Worm (Caenorhabditis elegans) whole organism, young adult: ENCODE data around the gene gtl-2.

ENCODE experiments used
- B0261.1 ChIP-seq: sonication (generic microtip); optimal IDR thresholded peaks from 2 replicates; lab custom pipeline; 2016; ENCODE audit warnings: mild to moderate bottlenecking, missing genetic modification characterization, moderate library complexity, missing compliant biosample characterization
- B0336.3 ChIP-seq: fragments of 200-800 bp; sonication (Bioruptor generic); IDR thresholded peaks from 2 replicates; pipeline ENCODE4 v1.3.6; 2022; ENCODE audit warnings: missing genetic modification characterization, missing compliant biosample characterization
- C06A6.2 ChIP-seq: fragments of 200-800 bp; sonication (Bioruptor generic); conservative IDR thresholded peaks from 2 replicates; pipeline ENCODE4 v1.3.6; 2022; ENCODE audit warnings: missing genetic modification characterization, missing compliant biosample characterization
- C17E4.6 ChIP-seq: fragments of 200-800 bp; sonication (Bioruptor generic); IDR thresholded peaks from 2 replicates; pipeline ENCODE4 v1.3.6; 2022; ENCODE audit warnings: missing genetic modification reagents, missing genetic modification characterization, missing compliant biosample characterization
- F33H1.4 ChIP-seq: fragments of 200-800 bp; sonication (Bioruptor generic); IDR thresholded peaks from 2 replicates; pipeline ENCODE4 v1.3.6; 2022; ENCODE audit warnings: missing genetic modification reagents, missing genetic modification characterization, missing compliant biosample characterization
- T07F8.4 ChIP-seq: sonication (generic microtip); optimal IDR thresholded peaks from 2 replicates; lab custom pipeline; 2016; ENCODE audit warnings: mild to moderate bottlenecking, missing genetic modification characterization, moderate library complexity, missing compliant biosample characterization
- T26A5.8 ChIP-seq: sonication (generic microtip); optimal IDR thresholded peaks from 2 replicates; lab custom pipeline; 2016; ENCODE audit warnings: missing genetic modification characterization, missing compliant biosample characterization
- Y56A3A.18 ChIP-seq: fragments of 200-800 bp; sonication (Bioruptor generic); IDR thresholded peaks from 2 replicates; pipeline ENCODE4 v1.3.6; 2022; ENCODE audit warnings: missing genetic modification reagents, missing genetic modification characterization, missing compliant biosample characterization
- Y79H2A.3 ChIP-seq: fragments of 200-800 bp; sonication (Bioruptor generic); conservative IDR thresholded peaks from 2 replicates; pipeline ENCODE4 v1.3.6; 2022; ENCODE audit warnings: missing genetic modification reagents, missing genetic modification characterization, missing compliant biosample characterization
- attf-3 ChIP-seq: fragments of 200-800 bp; sonication (Bioruptor generic); conservative IDR thresholded peaks from 2 replicates; pipeline ENCODE4 v1.3.6; 2022; ENCODE audit warnings: missing genetic modification reagents, missing genetic modification characterization, missing compliant biosample characterization
- bed-2 ChIP-seq: fragments of 200-800 bp; sonication (Bioruptor generic); IDR thresholded peaks from 2 replicates; pipeline ENCODE4 v1.3.6; 2022; ENCODE audit warnings: missing genetic modification reagents, missing genetic modification characterization, missing compliant biosample characterization
- cebp-1 ChIP-seq, 2 experiments: fragments of 200-800 bp in 1 of 2; sonication (Bioruptor generic) in 1 of 2; sonication (generic microtip) in 1 of 2; IDR thresholded peaks in 1 of 2; optimal IDR thresholded peaks in 1 of 2; 2 replicates each; pipeline versions ENCODE4 v1.3.6 to Lab custom; 2017 to 2022; ENCODE audit warnings: missing compliant biosample characterization in 2 of 2, missing genetic modification characterization in 2 of 2, mild to moderate bottlenecking in 1 of 2, missing genetic modification reagents in 1 of 2, moderate library complexity in 1 of 2
- cebp-2 ChIP-seq: fragments of 200-800 bp; sonication (Bioruptor generic); IDR thresholded peaks from 2 replicates; pipeline ENCODE4 v1.3.6; 2022; ENCODE audit warnings: missing genetic modification characterization, missing compliant biosample characterization
- ceh-40 ChIP-seq: fragments of 200-800 bp; sonication (Bioruptor generic); IDR thresholded peaks from 2 replicates; pipeline ENCODE4 v1.3.6; 2022; ENCODE audit warnings: missing genetic modification characterization, missing compliant biosample characterization
- ceh-58 ChIP-seq: fragments of 200-800 bp; sonication (Bioruptor generic); IDR thresholded peaks from 2 replicates; pipeline ENCODE4 v1.3.6; 2022; ENCODE audit warnings: missing genetic modification characterization, missing compliant biosample characterization
- ceh-79 ChIP-seq: sonication (generic microtip); optimal IDR thresholded peaks from 2 replicates; lab custom pipeline; 2017; ENCODE audit warnings: mild to moderate bottlenecking, missing genetic modification characterization, missing compliant biosample characterization
- ceh-91 ChIP-seq: fragments of 200-800 bp; sonication (Bioruptor generic); IDR thresholded peaks from 2 replicates; pipeline ENCODE4 v1.3.6; 2022; ENCODE audit warnings: missing genetic modification reagents, missing genetic modification characterization, missing compliant biosample characterization
- chd-7 ChIP-seq: sonication (generic microtip); optimal IDR thresholded peaks from 2 replicates; lab custom pipeline; 2016; ENCODE audit warnings: mild to moderate bottlenecking, missing genetic modification characterization, moderate library complexity, missing compliant biosample characterization
- dox-1 ChIP-seq: fragments of 200-800 bp; sonication (Bioruptor generic); IDR thresholded peaks from 2 replicates; pipeline ENCODE4 v1.3.6; 2022; ENCODE audit warnings: missing genetic modification reagents, missing genetic modification characterization, missing compliant biosample characterization
- egl-18 ChIP-seq: fragments of 200-800 bp; sonication (Bioruptor generic); IDR thresholded peaks from 2 replicates; pipeline ENCODE4 v1.3.6; 2022; ENCODE audit warnings: missing genetic modification reagents, missing genetic modification characterization, missing compliant biosample characterization
- egl-44 ChIP-seq: fragments of 200-800 bp; sonication (Bioruptor generic); IDR thresholded peaks from 2 replicates; pipeline ENCODE4 v1.3.6; 2022; ENCODE audit warnings: missing genetic modification reagents, missing genetic modification characterization, missing compliant biosample characterization
- ets-4 ChIP-seq: fragments of 200-800 bp; sonication (Bioruptor generic); optimal IDR thresholded peaks from 2 replicates; lab custom pipeline; 2018; ENCODE audit warnings: mild to moderate bottlenecking, missing genetic modification characterization, missing compliant biosample characterization
- fkh-3 ChIP-seq: sonication (generic microtip); optimal IDR thresholded peaks from 2 replicates; lab custom pipeline; 2016; ENCODE audit warnings: mild to moderate bottlenecking, missing genetic modification characterization, missing compliant biosample characterization
- gei-17 ChIP-seq: fragments of 200-800 bp; sonication (Bioruptor generic); optimal IDR thresholded peaks from 2 replicates; lab custom pipeline; 2018; ENCODE audit warnings: mild to moderate bottlenecking, missing genetic modification characterization, missing compliant biosample characterization
- hlh-12 ChIP-seq: sonication (generic microtip); optimal IDR thresholded peaks from 2 replicates; lab custom pipeline; 2016; ENCODE audit warnings: missing genetic modification characterization, missing compliant biosample characterization
- hlh-26 ChIP-seq: fragments of 200-800 bp; sonication (Bioruptor generic); conservative IDR thresholded peaks from 2 replicates; pipeline ENCODE4 v1.3.6; 2022; ENCODE audit warnings: missing genetic modification reagents, missing genetic modification characterization, missing compliant biosample characterization
- hmg-1.2 ChIP-seq: fragments of 200-800 bp; sonication (Bioruptor generic); IDR thresholded peaks from 2 replicates; pipeline ENCODE4 v1.3.6; 2022; ENCODE audit warnings: missing genetic modification reagents, missing genetic modification characterization, missing compliant biosample characterization
- hmg-20 ChIP-seq: fragments of 200-800 bp; sonication (Bioruptor generic); IDR thresholded peaks from 2 replicates; pipeline ENCODE4 v1.3.6; 2022; ENCODE audit warnings: missing genetic modification reagents, missing genetic modification characterization, missing compliant biosample characterization
- hsf-1 ChIP-seq: fragments of 200-800 bp; sonication (Bioruptor generic); IDR thresholded peaks from 2 replicates; pipeline ENCODE4 v1.3.6; 2022; ENCODE audit warnings: missing genetic modification reagents, missing genetic modification characterization, missing compliant biosample characterization
- let-526 ChIP-seq: fragments of 200-800 bp; sonication (Bioruptor generic); IDR thresholded peaks from 2 replicates; pipeline ENCODE4 v1.3.6; 2022; ENCODE audit warnings: missing genetic modification reagents, missing genetic modification characterization, missing compliant biosample characterization
- lin-26 ChIP-seq: fragments of 200-800 bp; sonication (Bioruptor generic); IDR thresholded peaks from 2 replicates; pipeline ENCODE4 v1.3.6; 2022; ENCODE audit warnings: missing genetic modification reagents, missing genetic modification characterization, missing compliant biosample characterization
- lir-1 ChIP-seq: fragments of 200-800 bp; sonication (Bioruptor generic); conservative IDR thresholded peaks from 2 replicates; pipeline ENCODE4 v1.3.6; 2022; ENCODE audit warnings: missing genetic modification reagents, missing genetic modification characterization, missing compliant biosample characterization
- lsl-1 ChIP-seq: fragments of 200-800 bp; sonication (Bioruptor generic); optimal IDR thresholded peaks from 2 replicates; lab custom pipeline; 2018; ENCODE audit warnings: mild to moderate bottlenecking, missing genetic modification characterization, moderate library complexity, missing compliant biosample characterization
- lsy-27 ChIP-seq: sonication (generic microtip); optimal IDR thresholded peaks from 2 replicates; lab custom pipeline; 2017; ENCODE audit warnings: missing genetic modification characterization, mild to moderate bottlenecking, missing compliant biosample characterization, antibody characterized with exemption, missing genotype, borderline replicate concordance; ENCODE audit not compliant: insufficient read depth
- madf-8 ChIP-seq: fragments of 200-800 bp; sonication (Bioruptor generic); conservative IDR thresholded peaks from 2 replicates; pipeline ENCODE4 v1.3.6; 2022; ENCODE audit warnings: missing genetic modification reagents, missing genetic modification characterization, missing compliant biosample characterization
- mes-4 ChIP-seq: sonication (generic microtip); optimal IDR thresholded peaks from 2 replicates; lab custom pipeline; 2016; ENCODE audit warnings: missing genotype, missing genetic modification characterization, missing compliant biosample characterization
- nfya-2 ChIP-seq: fragments of 200-800 bp; sonication (Bioruptor generic); IDR thresholded peaks from 2 replicates; pipeline ENCODE4 v1.3.6; 2022; ENCODE audit warnings: missing genetic modification reagents, missing genetic modification characterization, missing compliant biosample characterization
- nfyb-1 ChIP-seq: fragments of 200-800 bp; sonication (Bioruptor generic); IDR thresholded peaks from 2 replicates; pipeline ENCODE4 v1.3.6; 2022; ENCODE audit warnings: missing genetic modification reagents, missing genetic modification characterization, missing compliant biosample characterization
- nhr-120 ChIP-seq: fragments of 200-800 bp; sonication (Bioruptor generic); IDR thresholded peaks from 2 replicates; pipeline ENCODE4 v1.3.6; 2022; ENCODE audit warnings: missing genetic modification characterization, missing compliant biosample characterization
- nhr-90 ChIP-seq: sonication (generic microtip); optimal IDR thresholded peaks from 2 replicates; lab custom pipeline; 2016; ENCODE audit warnings: missing genotype, mild to moderate bottlenecking, missing genetic modification characterization, missing compliant biosample characterization
- pbrm-1 ChIP-seq: fragments of 200-800 bp; sonication (Bioruptor generic); IDR thresholded peaks from 2 replicates; pipeline ENCODE4 v1.3.6; 2022; ENCODE audit warnings: missing genetic modification reagents, missing genetic modification characterization, missing compliant biosample characterization
- repo-1 ChIP-seq: sonication (generic microtip); optimal IDR thresholded peaks from 2 replicates; lab custom pipeline; 2017; ENCODE audit warnings: mild to moderate bottlenecking, missing genetic modification characterization, missing compliant biosample characterization
- snpc-3.4 ChIP-seq: sonication (generic microtip); optimal IDR thresholded peaks from 2 replicates; lab custom pipeline; 2017; ENCODE audit warnings: missing genetic modification characterization, mild to moderate bottlenecking, missing compliant biosample characterization, antibody characterized with exemption, moderate library complexity, missing genotype, missing genetic modification reagents
- ztf-25 ChIP-seq: fragments of 200-800 bp; sonication (Bioruptor generic); IDR thresholded peaks from 2 replicates; pipeline ENCODE4 v1.3.6; 2022; ENCODE audit warnings: missing genetic modification reagents, missing genetic modification characterization, missing compliant biosample characterization

gtl-2 gene

DNA sequence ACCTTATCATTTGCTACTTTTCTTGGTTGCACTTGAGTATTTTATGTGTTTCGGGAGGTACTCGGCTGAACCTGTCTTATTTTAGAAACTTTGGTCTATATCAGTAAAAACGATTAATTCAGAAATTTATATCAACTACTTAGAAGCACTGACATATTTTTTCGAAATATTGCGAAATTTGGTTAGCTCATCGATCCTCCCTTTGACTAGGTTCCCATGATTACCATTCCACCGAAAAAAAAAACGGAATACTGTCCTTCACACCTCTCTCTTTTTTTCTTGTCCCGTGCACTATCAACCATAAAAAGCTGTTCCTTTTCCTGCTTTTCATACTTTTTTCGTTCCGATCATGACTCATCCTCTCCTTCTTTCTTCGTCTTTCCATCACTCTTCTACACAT lies 12.0 kb downstream of the gtl-2 start:
- no peak for TF ChIP-seq lin-26 (GFP tag; lab: Robert Waterston, UW)
- no peak for TF ChIP-seq F33H1.4 (GFP tag; lab: Robert Waterston, UW)
- peak; percentile 51; the same call in 1 of the 2 replicates for TF ChIP-seq cebp-1 (GFP tag; IDR thresholded peaks at IDR 0.05; lab: Robert Waterston, UW)
- TF ChIP-seq cebp-1 (tag; optimal IDR thresholded peaks at IDR 0.05; lab: Kevin White, UChicago) = peak; percentile 69

DNA sequence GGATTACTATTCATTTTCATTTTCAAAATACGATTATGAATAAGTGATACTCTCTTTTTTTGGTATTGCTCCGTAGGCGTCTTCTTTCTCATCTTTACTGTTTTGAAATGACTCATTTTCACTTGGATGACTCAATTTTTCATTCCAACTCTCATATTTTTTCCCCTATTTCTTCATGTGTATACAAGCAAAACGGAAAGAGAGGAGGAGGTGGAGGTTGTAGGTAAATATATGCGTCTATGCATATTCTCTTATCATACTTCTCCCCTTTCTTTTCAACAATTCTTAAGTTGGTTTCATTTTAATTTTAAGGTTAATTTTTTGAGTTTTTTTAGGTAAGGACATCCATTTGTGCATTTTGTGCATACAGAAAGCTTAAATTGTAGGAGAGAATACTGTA lies 12.9 kb downstream of the gtl-2 start:
- TF ChIP-seq nfyb-1 (GFP tag; lab: Robert Waterston, UW) (no peak), ets-4 (no peak), lin-26 (GFP tag; lab: Robert Waterston, UW) (no peak), lir-1 (GFP tag; lab: Robert Waterston, UW) (no peak), let-526 (GFP tag; lab: Robert Waterston, UW) (no peak), chd-7 (no peak), hsf-1 (GFP tag; lab: Robert Waterston, UW) (no peak), B0261.1 (tag; lab: Kevin White, UChicago) (no peak), hmg-20 (GFP tag; lab: Robert Waterston, UW) (no peak), mes-4 (tag; lab: Kevin White, UChicago) (no peak), nhr-90 (no peak), nfya-2 (GFP tag; lab: Robert Waterston, UW) (no peak), C17E4.6 (GFP tag; lab: Robert Waterston, UW) (no peak), ceh-40 (GFP tag; lab: Robert Waterston, UW) (no peak)
- TF ChIP-seq, all 124 proteins: peak for 0

DNA sequence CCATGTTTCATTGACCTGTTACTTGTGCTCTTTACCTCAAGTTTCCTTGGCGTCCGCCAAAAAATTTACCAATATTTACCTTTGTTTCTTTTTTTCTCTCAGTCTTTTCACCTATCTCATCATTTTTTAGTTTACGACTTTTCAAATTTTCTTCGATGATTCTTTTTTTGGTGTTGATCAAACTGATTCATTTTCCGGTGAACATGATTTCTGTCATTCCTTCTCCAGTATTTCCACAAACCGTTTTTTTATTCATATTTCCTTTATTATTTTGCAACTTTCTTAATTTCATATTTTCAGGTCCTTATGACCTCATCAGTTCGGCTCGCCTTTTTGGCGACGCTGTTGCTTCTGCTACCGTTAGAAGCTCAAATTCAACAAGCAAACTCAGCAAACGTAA lies 14.3 kb downstream of the gtl-2 start, which contains the start of gene F54D1.6:
Gene F54D1.6 (plus strand): TSS at position 301 of the 400 bp plus-strand sequence.
- TF ChIP-seq nfyb-1 (GFP tag; lab: Robert Waterston, UW) = no peak
- TF ChIP-seq madf-8 (GFP tag; lab: Robert Waterston, UW) = no peak
- TF ChIP-seq nhr-120 (GFP tag; lab: Robert Waterston, UW) = no peak
- TF ChIP-seq hmg-1.2 = no peak
- no peak for TF ChIP-seq B0336.3

DNA sequence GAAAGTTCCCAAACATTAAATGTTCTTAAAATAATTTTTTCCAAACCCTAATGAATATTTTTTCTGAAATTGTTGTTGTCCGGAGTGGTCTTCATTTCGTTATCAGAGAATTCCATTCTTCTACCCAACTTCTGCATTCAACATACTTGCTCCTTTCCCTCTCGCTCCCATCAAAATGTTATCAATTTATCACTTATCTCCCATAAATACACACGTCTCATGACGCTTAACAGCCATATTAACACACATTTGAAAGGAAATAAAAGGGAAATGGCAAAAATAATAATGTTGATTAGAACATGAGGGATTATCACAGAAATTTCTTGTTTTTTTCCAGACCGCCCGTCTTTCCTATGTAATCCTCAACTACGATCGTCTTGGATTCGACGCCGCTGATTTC lies 15.7 kb downstream of the gtl-2 start:
- TF ChIP-seq ceh-58 (GFP tag; lab: Robert Waterston, UW) = no peak
- TF ChIP-seq ceh-91 (GFP tag; lab: Robert Waterston, UW) = no peak
- TF ChIP-seq C06A6.2 (GFP tag; lab: Robert Waterston, UW) = no peak
- no peak for TF ChIP-seq cebp-2 (GFP tag; lab: Robert Waterston, UW)
- no peak for TF ChIP-seq egl-18 (GFP tag; lab: Robert Waterston, UW)
- no peak for TF ChIP-seq Y79H2A.3
- no peak for TF ChIP-seq Y56A3A.18
- TF ChIP-seq ceh-79 (tag; lab: Kevin White, UChicago) = no peak
- no peak for TF ChIP-seq bed-2 (GFP tag; lab: Robert Waterston, UW)
- no peak for TF ChIP-seq cebp-1 (GFP tag; IDR thresholded peaks at IDR 0.05; lab: Robert Waterston, UW)
- TF ChIP-seq cebp-1 (tag; optimal IDR thresholded peaks at IDR 0.05; lab: Kevin White, UChicago) = peak; percentile 32
- no peak for TF ChIP-seq hlh-12 (tag; lab: Kevin White, UChicago)
- no peak for TF ChIP-seq fkh-3 (tag; lab: Kevin White, UChicago)
- TF ChIP-seq gei-17 (GFP tag; lab: Kevin White, UChicago) = no peak
- TF ChIP-seq T26A5.8 (tag; lab: Kevin White, UChicago) = no peak
- TF ChIP-seq hsf-1 (GFP tag; lab: Robert Waterston, UW) = no peak
- no peak for TF ChIP-seq lsl-1 (GFP tag; lab: Kevin White, UChicago)
- no peak for TF ChIP-seq egl-44
- no peak for TF ChIP-seq ztf-25 (GFP tag; lab: Robert Waterston, UW)
- no peak for TF ChIP-seq pbrm-1 (GFP tag; lab: Robert Waterston, UW)
- no peak for TF ChIP-seq hlh-26 (GFP tag; lab: Robert Waterston, UW)
- no peak for TF ChIP-seq T07F8.4 (tag; lab: Kevin White, UChicago)
- peak; percentile 62 for TF ChIP-seq dox-1 (GFP tag; lab: Robert Waterston, UW)
- no peak for TF ChIP-seq repo-1
- TF ChIP-seq attf-3 (GFP tag; lab: Robert Waterston, UW) = no peak
- TF ChIP-seq lsy-27 (tag; lab: Kevin White, UChicago) = no peak
- no peak for TF ChIP-seq snpc-3.4 (tag; lab: Kevin White, UChicago)
